Worm (Caenorhabditis elegans): Measurements from ENCODE around the gene C09G1.5.

DNA sequence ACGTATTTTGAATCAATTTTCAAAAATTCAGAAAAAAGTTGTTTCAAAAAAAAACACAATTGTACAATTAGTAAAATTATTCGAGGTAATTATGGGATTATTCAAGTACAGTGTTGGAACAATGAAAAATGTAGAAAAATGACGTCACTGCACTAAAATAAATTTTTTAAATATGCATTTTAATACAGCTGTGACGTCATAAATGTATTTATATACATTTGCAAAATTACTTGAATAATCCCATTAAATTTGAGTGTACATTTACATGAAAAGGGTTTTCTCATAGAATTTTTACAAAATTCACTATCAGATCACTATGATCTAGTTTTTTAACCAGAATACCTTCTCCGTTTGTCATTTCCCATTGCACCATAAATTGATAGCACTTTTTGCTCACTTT, 29.7 kb downstream of the C09G1.5 start:
- TF ChIP-seq him-1 (tag; optimal IDR thresholded peaks at IDR 0.05) (no peak), W03F9.2 (tag; optimal IDR thresholded peaks at IDR 0.05) (no peak), dao-5 (tag; optimal IDR thresholded peaks at IDR 0.05) (no peak)
